Worm (Caenorhabditis elegans) whole organism, late embryonic: ENCODE data around the gene cest-1.1.

Source experiments
- hlh-30 ChIP-seq: sonication (generic microtip); optimal IDR thresholded peaks from 2 replicates; lab custom pipeline; 2017; ENCODE audit warnings: antibody characterized with exemption, missing genetic modification characterization, missing compliant biosample characterization; ENCODE audit not compliant: insufficient read depth
- pha-4 ChIP-seq: fragments of 150-350 bp; optimal IDR thresholded peaks from 2 replicates; lab custom pipeline; 2018; ENCODE audit warnings: missing biosample characterization, missing genetic modification reagents, missing genetic modification characterization
- tbx-2 ChIP-seq: sonication (generic microtip); optimal IDR thresholded peaks from 2 replicates; lab custom pipeline; 2016; ENCODE audit warnings: missing genetic modification characterization, missing compliant biosample characterization

ce11 chrV:14133002-14133763, 33.3 kb downstream of the cest-1.1 start:
- TF ChIP-seq tbx-2: peak; percentile 10
- TF ChIP-seq pha-4 (tag; lab: Kevin White, UChicago): no peak
- no peak for TF ChIP-seq hlh-30 (tag; lab: Kevin White, UChicago)
